Worm (Caenorhabditis elegans): Measurements from ENCODE around the gene F58F9.1.

Gene F58F9.1

ce11 chrIV:6206294-6206776 lies 43.3 kb upstream of the F58F9.1 start, which contains the start of gene C49A9.10 (continued):
- TF ChIP-seq aha-1 (tag), result peak; percentile 52
- TF ChIP-seq hif-1 (tag; optimal IDR thresholded peaks at IDR 0.05), result peak in 1 of 2 experiments; percentile 92
- no peak for TF ChIP-seq egl-43 (GFP tag; IDR thresholded peaks at IDR 0.05)
- TF ChIP-seq lin-15B (tag; optimal IDR thresholded peaks at IDR 0.05), result no peak
- TF ChIP-seq daf-19 (GFP tag; conservative IDR thresholded peaks at IDR 0.05), result no peak
- no peak for TF ChIP-seq R02D3.7 (tag; optimal IDR thresholded peaks at IDR 0.05)
- TF ChIP-seq lim-7 (GFP tag; IDR thresholded peaks at IDR 0.05), result no peak
- peak in 1 of 2 experiments; percentile 57 for TF ChIP-seq daf-16 (GFP tag; optimal IDR thresholded peaks at IDR 0.05)
- peak; percentile 69 for TF ChIP-seq daf-16 (tag; optimal IDR thresholded peaks at IDR 0.05)
- TF ChIP-seq unc-39 (tag; optimal IDR thresholded peaks at IDR 0.05), result no peak
- TF ChIP-seq pha-4 (GFP tag; IDR thresholded peaks at IDR 0.05), result 0 out of 2 replicates have a peak, but pooled peaks have one; percentile 43
- peak; percentile 36 for TF ChIP-seq pha-4 (tag; optimal IDR thresholded peaks at IDR 0.05)
- no peak for TF ChIP-seq daf-8 (GFP tag; IDR thresholded peaks at IDR 0.05)
- no peak for TF ChIP-seq nhr-28 (tag; optimal IDR thresholded peaks at IDR 0.05)
- TF ChIP-seq mes-2 (tag; optimal IDR thresholded peaks at IDR 0.05; ENCODE audit: poor library complexity, severe bottlenecking), result peak; percentile 100
- TF ChIP-seq hlh-30 (tag; optimal IDR thresholded peaks at IDR 0.05; ENCODE audit: insufficient read depth), result peak; percentile 77
- TF ChIP-seq ztf-7 (tag; optimal IDR thresholded peaks at IDR 0.05), result peak; percentile 55
- TF ChIP-seq ZK546.5 (tag; optimal IDR thresholded peaks at IDR 0.05), result no peak
- TF ChIP-seq lir-3 (tag; optimal IDR thresholded peaks at IDR 0.05), result no peak
- TF ChIP-seq egl-27 (tag; optimal IDR thresholded peaks at IDR 0.05), result no peak
- no peak for TF ChIP-seq F44E2.7 (GFP tag; IDR thresholded peaks at IDR 0.05)
- TF ChIP-seq nhr-25 (tag; optimal IDR thresholded peaks at IDR 0.05; ENCODE audit: borderline replicate concordance, insufficient read depth), result no peak

ce11 chrIV:6209337-6209736 lies 40.3 kb upstream of the F58F9.1 start:
- peak; percentile 93 for TF ChIP-seq zip-2 (tag; optimal IDR thresholded peaks at IDR 0.05)
- TF ChIP-seq unc-62 (GFP tag; optimal IDR thresholded peaks at IDR 0.05 in 1 of 2), result peak in 1 of 2 experiments; percentile 3
- TF ChIP-seq unc-62 (tag; optimal IDR thresholded peaks at IDR 0.05), result no peak
- TF ChIP-seq dmd-6 (GFP tag; IDR thresholded peaks at IDR 0.05), result no peak

ce11 chrIV:6209958-6210357 lies 39.7 kb upstream of the F58F9.1 start:
- peak; percentile 41 for TF ChIP-seq dmd-6 (GFP tag; IDR thresholded peaks at IDR 0.05)

- TF ChIP-seq Y75B8A.6 (GFP tag; IDR thresholded peaks at IDR 0.05) (no peak), ceh-28 (tag; optimal IDR thresholded peaks at IDR 0.05) (no peak), hif-1 (tag; optimal IDR thresholded peaks at IDR 0.05) (no peak), nhr-28 (tag; optimal IDR thresholded peaks at IDR 0.05) (peak; percentile 36), sdz-12 (GFP tag; optimal IDR thresholded peaks at IDR 0.05) (no peak), pha-4 (GFP tag; IDR thresholded peaks at IDR 0.05) (no peak), pha-4 (tag; optimal IDR thresholded peaks at IDR 0.05) (no peak), T26A8.4 (GFP tag; IDR thresholded peaks at IDR 0.05) (no peak), zag-1 (tag; optimal IDR thresholded peaks at IDR 0.05) (no peak), ceh-82 (tag; optimal IDR thresholded peaks at IDR 0.05) (no peak), php-3 (GFP tag; IDR thresholded peaks at IDR 0.05) (0 out of 2 replicates have a peak, but pooled peaks have one; percentile 28), mep-1 (tag; optimal IDR thresholded peaks at IDR 0.05) (no peak), ZK546.5 (tag; optimal IDR thresholded peaks at IDR 0.05) (no peak), tra-1 (GFP tag; IDR thresholded peaks at IDR 0.05) (no peak), nhr-6 (tag; optimal IDR thresholded peaks at IDR 0.05) (no peak), unc-62 (GFP tag; optimal IDR thresholded peaks at IDR 0.05 in 1 of 2) (no peak), unc-62 (tag; optimal IDR thresholded peaks at IDR 0.05) (no peak), ztf-7 (tag; optimal IDR thresholded peaks at IDR 0.05) (no peak), spr-1 (tag; optimal IDR thresholded peaks at IDR 0.05) (no peak), dmd-6 (GFP tag; IDR thresholded peaks at IDR 0.05) (peak; percentile 22; the same call in 1 of the 2 replicates), zfp-3 (GFP tag; conservative IDR thresholded peaks at IDR 0.05) (no peak), ceh-62 (tag; optimal IDR thresholded peaks at IDR 0.05) (no peak), lin-29 (GFP tag; IDR thresholded peaks at IDR 0.05) (no peak), fos-1 (tag; optimal IDR thresholded peaks at IDR 0.05) (no peak), daf-16 (GFP tag; optimal IDR thresholded peaks at IDR 0.05) (no peak), daf-16 (tag; optimal IDR thresholded peaks at IDR 0.05) (peak; percentile 96), gei-8 (GFP tag; optimal IDR thresholded peaks at IDR 0.05) (no peak), Y105C5A.15 (GFP tag; IDR thresholded peaks at IDR 0.05) (no peak), nhr-76 (tag; optimal IDR thresholded peaks at IDR 0.05) (no peak), lim-7 (GFP tag; IDR thresholded peaks at IDR 0.05) (no peak), madf-9 (GFP tag; conservative IDR thresholded peaks at IDR 0.05) (no peak), attf-4 (tag; optimal IDR thresholded peaks at IDR 0.05) (no peak)
Observed at ce11 chrIV:6210574-6210973, 39.1 kb upstream of the F58F9.1 start, which contains the start of the genes ugt-24 and C49A9.6. Gene ugt-24, minus strand, starts transcription at chrIV:6210720. Gene C49A9.6, plus strand, starts transcription at chrIV:6210936.
